Worm (Caenorhabditis elegans) whole organism, midembryonic: ENCODE results near the gene pitr-1.

ENCODE experiments used
- cog-1 ChIP-seq: sonication (generic microtip); optimal IDR thresholded peaks from 2 replicates; lab custom pipeline; 2016; ENCODE audit warnings: missing genetic modification characterization, missing compliant biosample characterization
- flt-1 ChIP-seq: fragments of 200-800 bp; sonication (Bioruptor generic); IDR thresholded peaks from 2 replicates; pipeline ENCODE4 v1.3.6; 2022; ENCODE audit warnings: missing genetic modification characterization, missing compliant biosample characterization
- klf-2 ChIP-seq: fragments of 200-800 bp; sonication (Bioruptor generic); conservative IDR thresholded peaks from 2 replicates; pipeline ENCODE4 v1.3.6; 2022; ENCODE audit warnings: missing genetic modification reagents, missing genetic modification characterization, missing compliant biosample characterization
- ref-1 ChIP-seq: fragments of 200-800 bp; sonication (Bioruptor generic); conservative IDR thresholded peaks from 2 replicates; pipeline ENCODE4 v1.3.6; 2022; ENCODE audit warnings: missing genetic modification reagents, missing genetic modification characterization, missing compliant biosample characterization
- tab-1 ChIP-seq: fragments of 200-800 bp; sonication (Bioruptor generic); IDR thresholded peaks from 2 replicates; pipeline ENCODE4 v1.3.6; 2022; ENCODE audit warnings: missing genetic modification characterization, missing compliant biosample characterization
- ztf-23 ChIP-seq: fragments of 200-800 bp; sonication (Bioruptor generic); IDR thresholded peaks from 2 replicates; pipeline ENCODE4 v1.3.6; 2022; ENCODE audit warnings: missing genetic modification reagents, missing genetic modification characterization, missing compliant biosample characterization
- ztf-29 ChIP-seq: fragments of 200-800 bp; sonication (Bioruptor generic); IDR thresholded peaks from 2 replicates; pipeline ENCODE4 v1.3.6; 2022; ENCODE audit warnings: missing genetic modification reagents, missing genetic modification characterization, missing compliant biosample characterization

ce11 chrIV:7440238-7440637 is 46.4 kb downstream of the pitr-1 start:
- no peak for TF ChIP-seq ztf-29 (GFP tag; lab: Robert Waterston, UW)
- no peak for TF ChIP-seq cog-1 (tag; lab: Kevin White, UChicago)
- no peak for TF ChIP-seq ztf-23 (GFP tag; lab: Robert Waterston, UW)
- no peak for TF ChIP-seq klf-2
- TF ChIP-seq tab-1 (GFP tag; lab: Robert Waterston, UW): no peak
- no peak for TF ChIP-seq flt-1 (GFP tag; lab: Robert Waterston, UW)
- no peak for TF ChIP-seq ref-1 (GFP tag; lab: Robert Waterston, UW)
